Fruit fly (Drosophila melanogaster) whole organism, adult: ENCODE data around the gene GstD3.

Experiments
- CG11617 ChIP-seq: fragments of 200-800 bp; sonication (Bioruptor generic); optimal IDR thresholded peaks from 2 replicates; lab custom pipeline; 2017; ENCODE audit warnings: mild to moderate bottlenecking, missing biosample characterization, missing genetic modification reagents, missing genetic modification characterization
- CG12768 ChIP-seq: fragments of 200-800 bp; sonication (Bioruptor generic); optimal IDR thresholded peaks from 2 replicates; lab custom pipeline; 2017; ENCODE audit warnings: missing biosample characterization, missing genetic modification characterization, mild to moderate bottlenecking, moderate library complexity, missing genetic modification reagents
- CG14711 ChIP-seq: fragments of 200-800 bp; sonication (Bioruptor generic); optimal IDR thresholded peaks from 2 replicates; lab custom pipeline; 2018; ENCODE audit warnings: missing biosample characterization, mild to moderate bottlenecking, missing genetic modification characterization, moderate library complexity
- CG1620 ChIP-seq: fragments of 200-800 bp; sonication (Bioruptor generic); optimal IDR thresholded peaks from 2 replicates; lab custom pipeline; 2016; ENCODE audit warnings: missing biosample characterization, missing genetic modification characterization
- CG33017 ChIP-seq: fragments of 200-800 bp; sonication (Bioruptor generic); optimal IDR thresholded peaks from 2 replicates; lab custom pipeline; 2018; ENCODE audit warnings: missing biosample characterization, mild to moderate bottlenecking, missing genetic modification characterization, moderate library complexity
- CG5204 ChIP-seq: fragments of 200-800 bp; sonication (Bioruptor generic); optimal IDR thresholded peaks from 2 replicates; lab custom pipeline; 2016; ENCODE audit warnings: missing biosample characterization, missing genetic modification characterization
- CG7045 ChIP-seq: fragments of 200-800 bp; sonication (Bioruptor generic); optimal IDR thresholded peaks from 2 replicates; lab custom pipeline; 2017; ENCODE audit warnings: missing biosample characterization, mild to moderate bottlenecking, missing genetic modification characterization
- CG7101 ChIP-seq: fragments of 200-800 bp; sonication (Bioruptor generic); optimal IDR thresholded peaks from 2 replicates; lab custom pipeline; 2018; ENCODE audit warnings: missing biosample characterization, mild to moderate bottlenecking, missing genetic modification characterization, moderate library complexity
- Clk ChIP-seq: fragments of 200-800 bp; sonication (Bioruptor generic); optimal IDR thresholded peaks from 2 replicates; lab custom pipeline; 2017; ENCODE audit warnings: missing biosample characterization, missing genetic modification characterization
- Crg-1 ChIP-seq: fragments of 200-800 bp; sonication (Bioruptor generic); optimal IDR thresholded peaks from 2 replicates; lab custom pipeline; 2016; ENCODE audit warnings: missing biosample characterization, missing genetic modification characterization
- Hr96 ChIP-seq: fragments of 200-800 bp; sonication (Bioruptor generic); optimal IDR thresholded peaks from 2 replicates; lab custom pipeline; 2016; ENCODE audit warnings: missing biosample characterization, missing genetic modification characterization
- Mnt ChIP-seq: fragments of 200-800 bp; sonication (Bioruptor generic); optimal IDR thresholded peaks from 2 replicates; lab custom pipeline; 2016; ENCODE audit warnings: missing biosample characterization, mild to moderate bottlenecking, missing genetic modification characterization
- bab1 ChIP-seq: fragments of 200-800 bp; sonication (Bioruptor generic); optimal IDR thresholded peaks from 3 replicates; lab custom pipeline; 2019; ENCODE audit warnings: missing biosample characterization, mild to moderate bottlenecking, missing genetic modification characterization, moderate library complexity
- cic ChIP-seq: fragments of 200-800 bp; sonication (Bioruptor generic); optimal IDR thresholded peaks from 2 replicates; lab custom pipeline; 2017; ENCODE audit warnings: missing biosample characterization, mild to moderate bottlenecking, missing genetic modification characterization, moderate library complexity
- cnc ChIP-seq, 2 experiments: fragments of >200 bp; optimal IDR thresholded peaks; 2 replicates each; lab custom pipeline; 2017
- kay ChIP-seq: fragments of 200-800 bp; sonication (Bioruptor generic); peaks from one replicate; lab custom pipeline; 2016; ENCODE audit warnings: missing biosample characterization, missing genetic modification characterization, borderline replicate concordance
- ovo ChIP-seq: fragments of 200-800 bp; sonication (Bioruptor generic); optimal IDR thresholded peaks from 2 replicates; lab custom pipeline; 2016; ENCODE audit warnings: missing biosample characterization, missing genetic modification characterization
- pad ChIP-seq: fragments of 200-800 bp; sonication (Bioruptor generic); optimal IDR thresholded peaks from 3 replicates; lab custom pipeline; 2017; ENCODE audit warnings: missing biosample characterization, missing genetic modification characterization, mild to moderate bottlenecking, moderate library complexity, missing genetic modification reagents
- tj ChIP-seq: fragments of 200-800 bp; sonication (Bioruptor generic); optimal IDR thresholded peaks from 3 replicates; lab custom pipeline; 2017; ENCODE audit warnings: missing biosample characterization, mild to moderate bottlenecking, missing genetic modification characterization, moderate library complexity
- toe ChIP-seq: fragments of 200-800 bp; sonication (Bioruptor generic); optimal IDR thresholded peaks from 2 replicates; lab custom pipeline; 2016; ENCODE audit warnings: missing biosample characterization, missing genetic modification characterization

The GstD3 gene

dm6 chr3R:12381130-12381700, 8.3 kb downstream of the GstD3 start:
- no peak for TF ChIP-seq CG14711 (tag; lab: Kevin White, UChicago)
- no peak for TF ChIP-seq pad (GFP tag; lab: Kevin White, UChicago)
- no peak for TF ChIP-seq Hr96
- peak; percentile 39 for TF ChIP-seq CG12768 (GFP tag; lab: Kevin White, UChicago)
- TF ChIP-seq CG7045 (GFP tag; lab: Kevin White, UChicago) = no peak
- no peak for TF ChIP-seq cnc (optimal IDR thresholded peaks at IDR 0.05; lab: Kevin White, UChicago)
- TF ChIP-seq Clk (GFP tag; lab: Kevin White, UChicago) = no peak

dm6 chr3R:12382563-12382962, 9.7 kb downstream of the GstD3 start, which contains the start of gene CG10035:
Gene CG10035, minus strand, starts transcription at chr3R:12382691.
- no peak for TF ChIP-seq tj (GFP tag; lab: Kevin White, UChicago)
- no peak for TF ChIP-seq Hr96
- TF ChIP-seq pad (GFP tag; lab: Kevin White, UChicago) = no peak
- TF ChIP-seq bab1 (GFP tag; lab: Kevin White, UChicago) = no peak
- TF ChIP-seq CG12768 (GFP tag; lab: Kevin White, UChicago) = no peak
- no peak for TF ChIP-seq CG14711 (tag; lab: Kevin White, UChicago)
- TF ChIP-seq CG1620 (GFP tag; lab: Kevin White, UChicago) = no peak
- no peak for TF ChIP-seq CG7101 (tag; lab: Kevin White, UChicago)
- TF ChIP-seq cic (GFP tag; lab: Kevin White, UChicago) = no peak
- TF ChIP-seq CG11617 (GFP tag; lab: Kevin White, UChicago) = no peak
- TF ChIP-seq ovo = no peak
- no peak for TF ChIP-seq CG33017 (tag; lab: Kevin White, UChicago)
- no peak for TF ChIP-seq CG5204
- no peak for TF ChIP-seq cnc (optimal IDR thresholded peaks at IDR 0.05; lab: Kevin White, UChicago)
- no peak for TF ChIP-seq Clk (GFP tag; lab: Kevin White, UChicago)
- TF ChIP-seq toe (GFP tag; lab: Kevin White, UChicago) = no peak

- TF ChIP-seq Hr96 (no peak), bab1 (GFP tag; lab: Kevin White, UChicago) (no peak), Crg-1 (no peak), toe (GFP tag; lab: Kevin White, UChicago) (no peak), Mnt (GFP tag; lab: Kevin White, UChicago) (no peak), CG7101 (tag; lab: Kevin White, UChicago) (no peak), cnc (optimal IDR thresholded peaks at IDR 0.05; lab: Kevin White, UChicago) (no peak), cic (GFP tag; lab: Kevin White, UChicago) (no peak), CG33017 (tag; lab: Kevin White, UChicago) (no peak)
Measured at dm6 chr3R:12383036-12383435, 10.2 kb downstream of the GstD3 start, which contains the start of gene GstD11. Gene GstD11, plus strand, starts transcription at chr3R:12383336.

dm6 chr3R:12383784-12384183, 10.9 kb downstream of the GstD3 start:
- TF ChIP-seq kay (GFP tag; lab: Kevin White, UChicago) = peak; percentile 95
- TF ChIP-seq bab1 (GFP tag; lab: Kevin White, UChicago) = peak; percentile 14
- TF ChIP-seq CG11617 (GFP tag; lab: Kevin White, UChicago) = no peak
- no peak for TF ChIP-seq Mnt (GFP tag; lab: Kevin White, UChicago)

dm6 chr3R:12384274-12384673, 11.4 kb downstream of the GstD3 start:
- no peak for TF ChIP-seq CG12768 (GFP tag; lab: Kevin White, UChicago)
- no peak for TF ChIP-seq cic (GFP tag; lab: Kevin White, UChicago)
- TF ChIP-seq CG33017 (tag; lab: Kevin White, UChicago) = no peak
- no peak for TF ChIP-seq ovo
- no peak for TF ChIP-seq toe (GFP tag; lab: Kevin White, UChicago)
- TF ChIP-seq CG1620 (GFP tag; lab: Kevin White, UChicago) = no peak
- no peak for TF ChIP-seq CG5204

- TF ChIP-seq CG33017 (tag; lab: Kevin White, UChicago) = no peak
- TF ChIP-seq pad (GFP tag; lab: Kevin White, UChicago) = no peak
- no peak for TF ChIP-seq ovo
Measured at dm6 chr3R:12385949-12386348, 13.1 kb downstream of the GstD3 start, which contains the start of gene Sol1. Gene Sol1, plus strand, starts transcription at chr3R:12386249.

dm6 chr3R:12386965-12387364, 14.1 kb downstream of the GstD3 start, which contains the start of gene CG33098:
Gene CG33098, plus strand, starts transcription at chr3R:12387188.
- TF ChIP-seq Clk (GFP tag; lab: Kevin White, UChicago) = no peak
- TF ChIP-seq tj (GFP tag; lab: Kevin White, UChicago) = no peak
- no peak for TF ChIP-seq CG12768 (GFP tag; lab: Kevin White, UChicago)
- no peak for TF ChIP-seq ovo
- no peak for TF ChIP-seq CG7045 (GFP tag; lab: Kevin White, UChicago)
- no peak for TF ChIP-seq pad (GFP tag; lab: Kevin White, UChicago)
- no peak for TF ChIP-seq cnc (optimal IDR thresholded peaks at IDR 0.05; lab: Kevin White, UChicago)
- TF ChIP-seq CG5204 = no peak
- no peak for TF ChIP-seq Mnt (GFP tag; lab: Kevin White, UChicago)
- no peak for TF ChIP-seq cic (GFP tag; lab: Kevin White, UChicago)
- no peak for TF ChIP-seq CG11617 (GFP tag; lab: Kevin White, UChicago)
- TF ChIP-seq CG7101 (tag; lab: Kevin White, UChicago) = no peak
- TF ChIP-seq bab1 (GFP tag; lab: Kevin White, UChicago) = no peak
- no peak for TF ChIP-seq Hr96
- TF ChIP-seq CG33017 (tag; lab: Kevin White, UChicago) = no peak
- TF ChIP-seq CG14711 (tag; lab: Kevin White, UChicago) = no peak
